Worm (Caenorhabditis elegans) whole organism, young adult: ENCODE data around the gene luc-7L3.

Source experiments
- pha-4 ChIP-seq: fragments of 150-350 bp; sonication (generic microtip); optimal IDR thresholded peaks from 2 replicates; lab custom pipeline; 2014; ENCODE audit warnings: missing biosample characterization, missing genetic modification reagents, missing genetic modification characterization
- snpc-1.1 ChIP-seq: sonication (generic microtip); optimal IDR thresholded peaks from 2 replicates; lab custom pipeline; 2017; ENCODE audit warnings: missing genetic modification characterization, mild to moderate bottlenecking, missing compliant biosample characterization, antibody characterized with exemption, moderate library complexity, missing genotype, missing genetic modification reagents; ENCODE audit not compliant: insufficient read depth
- zim-3 ChIP-seq: sonication (generic microtip); optimal IDR thresholded peaks from 2 replicates; lab custom pipeline; 2017; ENCODE audit warnings: mild to moderate bottlenecking, missing genetic modification characterization, moderate library complexity, missing compliant biosample characterization
- ztf-6 ChIP-seq: fragments of 200-800 bp; sonication (Bioruptor generic); IDR thresholded peaks from 2 replicates; pipeline ENCODE4 v1.3.6; 2022; ENCODE audit warnings: missing genetic modification reagents, missing genetic modification characterization, missing compliant biosample characterization

DNA sequence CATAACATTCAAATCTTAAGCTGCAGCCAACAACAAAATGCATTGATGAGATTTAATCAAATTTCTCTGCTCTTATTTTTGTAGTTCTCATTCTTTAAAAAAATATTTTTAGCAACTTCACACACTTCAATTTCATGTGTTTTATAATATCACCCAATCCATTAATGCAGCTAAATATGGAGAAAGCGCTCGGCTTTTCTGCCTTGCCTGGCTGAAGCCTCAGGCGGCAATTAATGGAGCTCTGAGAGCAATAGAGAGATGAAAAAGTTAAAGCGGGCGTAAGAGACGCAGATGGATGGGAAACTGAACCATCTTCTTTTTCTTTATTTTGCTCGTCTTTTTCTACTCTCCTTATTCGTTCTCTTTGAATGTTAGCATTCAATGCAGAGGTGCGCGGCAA is 9.9 kb upstream of the luc-7L3 start:
- TF ChIP-seq snpc-1.1 (tag; lab: Kevin White, UChicago) (no peak), pha-4 (tag; lab: Kevin White, UChicago) (no peak), ztf-6 (no peak), zim-3 (tag; lab: Kevin White, UChicago) (no peak)
